Fruit fly (Drosophila melanogaster): ENCODE results near the gene CG1638.

The CG1638 gene

DNA sequence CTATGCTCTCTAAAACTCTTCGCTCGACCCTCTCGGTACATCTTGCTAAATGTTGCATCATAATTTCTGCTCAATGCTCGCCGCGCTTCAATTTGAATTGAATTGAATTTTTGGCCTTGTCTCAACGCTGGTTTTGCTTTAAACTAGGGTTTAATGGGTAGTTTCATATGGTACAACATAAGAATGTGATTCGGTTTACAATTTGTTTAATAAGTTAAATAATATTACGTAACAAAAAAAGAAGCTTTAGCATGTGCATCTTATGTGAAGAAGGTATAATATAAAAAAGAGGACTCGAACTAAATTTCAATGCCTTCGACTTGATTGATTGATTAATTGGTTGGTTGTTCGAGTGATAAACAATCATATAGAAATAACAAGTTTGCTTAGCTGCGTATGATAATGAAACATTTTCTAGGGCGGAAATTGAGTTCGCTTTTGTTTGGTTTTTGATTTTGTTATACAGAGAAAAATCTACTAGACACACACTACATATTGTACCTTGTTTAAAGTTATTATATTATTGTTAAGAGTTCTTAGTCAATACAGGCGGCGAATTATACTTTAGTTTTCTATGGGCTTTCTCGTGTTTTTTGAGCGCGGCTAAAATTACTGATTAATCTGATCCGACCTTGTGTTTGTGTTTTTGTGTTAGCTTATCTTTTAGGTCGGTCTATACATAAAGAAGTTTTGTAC, 7.5 kb downstream of the CG1638 start:
- TF ChIP-seq CG9948 (tag; optimal IDR thresholded peaks at IDR 0.05) (no peak), CG34367 (tag; optimal IDR thresholded peaks at IDR 0.05) (no peak), CG13204 (GFP tag; optimal IDR thresholded peaks at IDR 0.05) (no peak), CG14655 (GFP tag; optimal IDR thresholded peaks at IDR 0.05) (no peak), Pif1B (GFP tag; optimal IDR thresholded peaks at IDR 0.05) (no peak), rn (GFP tag; IDR thresholded peaks at IDR 0.05) (no peak), CG8159 (tag; optimal IDR thresholded peaks at IDR 0.05) (no peak), fd96Ca (GFP tag; IDR thresholded peaks at IDR 0.05) (no peak), CG15710 (tag; optimal IDR thresholded peaks at IDR 0.05) (no peak), EcR (GFP tag; optimal IDR thresholded peaks at IDR 0.05) (no peak), gl (tag; optimal IDR thresholded peaks at IDR 0.05) (no peak), Snoo (tag; optimal IDR thresholded peaks at IDR 0.05) (no peak), CG17806 (tag; optimal IDR thresholded peaks at IDR 0.05) (no peak), Pif1A (GFP tag; optimal IDR thresholded peaks at IDR 0.05) (no peak), CG12605 (GFP tag; IDR thresholded peaks at IDR 0.05) (no peak), CG10348 (GFP tag; IDR thresholded peaks at IDR 0.05) (no peak), D1 (tag; optimal IDR thresholded peaks at IDR 0.05) (no peak)

- TF ChIP-seq CG32121 (GFP tag; IDR thresholded peaks at IDR 0.05) (no peak), CG13204 (GFP tag; optimal IDR thresholded peaks at IDR 0.05) (no peak), CG4496 (GFP tag; IDR thresholded peaks at IDR 0.05) (0 out of 3 replicates have a peak, but pooled peaks have one; percentile 17), Pif1B (GFP tag; optimal IDR thresholded peaks at IDR 0.05) (no peak), CG14655 (GFP tag; optimal IDR thresholded peaks at IDR 0.05) (no peak), rn (GFP tag; IDR thresholded peaks at IDR 0.05) (no peak), CG12605 (GFP tag; IDR thresholded peaks at IDR 0.05) (no peak), CG34367 (tag; optimal IDR thresholded peaks at IDR 0.05) (no peak)
These were observed 9.3 kb downstream of the CG1638 start for dm6 chr3R:31599538-31600313.

DNA sequence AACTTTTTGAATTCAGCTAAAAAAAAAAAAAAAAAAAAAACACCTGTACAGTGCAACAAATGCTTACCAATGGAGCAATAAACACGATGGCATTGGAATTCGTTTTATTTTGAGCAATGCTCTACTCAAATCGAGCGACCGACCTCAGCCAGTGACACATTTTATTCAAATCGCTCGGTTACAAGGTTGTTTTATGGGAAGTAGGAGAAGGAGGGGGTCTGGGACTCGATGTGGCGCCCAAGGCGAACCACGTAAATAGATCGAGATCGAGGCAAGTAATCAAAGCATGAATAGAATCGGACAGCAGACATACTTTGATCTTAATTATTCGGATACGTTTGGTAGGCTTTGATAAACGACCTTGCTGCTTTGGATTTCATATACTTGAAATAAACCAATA, 12.9 kb downstream of the CG1638 start:
- TF ChIP-seq D1 (tag; optimal IDR thresholded peaks at IDR 0.05) (no peak), fd96Ca (GFP tag; IDR thresholded peaks at IDR 0.05) (0 out of 3 replicates have a peak, but pooled peaks have one; percentile 28)

dm6 chr3R:31603655-31604054, 13.3 kb downstream of the CG1638 start:
- TF ChIP-seq CG12605 (GFP tag; IDR thresholded peaks at IDR 0.05) (no peak), CG32121 (GFP tag; IDR thresholded peaks at IDR 0.05) (no peak), CG8159 (tag; optimal IDR thresholded peaks at IDR 0.05) (no peak), CG13204 (GFP tag; optimal IDR thresholded peaks at IDR 0.05) (no peak), fd96Ca (GFP tag; IDR thresholded peaks at IDR 0.05) (no peak), rn (GFP tag; IDR thresholded peaks at IDR 0.05) (no peak), CG8301 (tag; optimal IDR thresholded peaks at IDR 0.05) (no peak), gl (tag; optimal IDR thresholded peaks at IDR 0.05) (no peak), Snoo (tag; optimal IDR thresholded peaks at IDR 0.05) (no peak), CG14655 (GFP tag; optimal IDR thresholded peaks at IDR 0.05) (no peak)

- TF ChIP-seq CG8159 (tag; optimal IDR thresholded peaks at IDR 0.05) (no peak), D1 (tag; optimal IDR thresholded peaks at IDR 0.05) (no peak), CG13204 (GFP tag; optimal IDR thresholded peaks at IDR 0.05) (no peak), CG8301 (tag; optimal IDR thresholded peaks at IDR 0.05) (no peak), rn (GFP tag; IDR thresholded peaks at IDR 0.05) (no peak), CG10348 (GFP tag; IDR thresholded peaks at IDR 0.05) (no peak), CG34367 (tag; optimal IDR thresholded peaks at IDR 0.05) (no peak), gl (tag; optimal IDR thresholded peaks at IDR 0.05) (no peak), CG32121 (GFP tag; IDR thresholded peaks at IDR 0.05) (no peak), CG4496 (GFP tag; IDR thresholded peaks at IDR 0.05) (no peak)
These were observed 14.2 kb downstream of the CG1638 start for dm6 chr3R:31604409-31605116.

DNA sequence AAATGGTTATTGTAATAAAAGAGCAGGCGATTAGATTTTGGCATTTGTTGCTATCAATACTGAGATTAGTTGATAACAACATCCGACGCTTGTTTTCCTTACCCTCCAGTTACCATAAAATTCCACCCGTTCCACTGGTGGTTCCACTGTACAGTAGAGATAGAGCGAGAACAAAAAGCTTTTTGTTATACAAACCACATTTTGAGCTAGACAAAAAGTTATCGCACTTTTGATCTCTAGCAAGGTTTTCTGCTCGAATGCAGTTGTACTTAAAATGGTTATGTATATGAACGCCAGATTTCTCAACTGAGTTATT, 14.7 kb downstream of the CG1638 start:
- TF ChIP-seq Ets98B (GFP tag; IDR thresholded peaks at IDR 0.05) (no peak), CG34367 (tag; optimal IDR thresholded peaks at IDR 0.05) (no peak), Pif1B (GFP tag; optimal IDR thresholded peaks at IDR 0.05) (no peak), Pif1A (GFP tag; optimal IDR thresholded peaks at IDR 0.05) (no peak), fd96Ca (GFP tag; IDR thresholded peaks at IDR 0.05) (no peak), CG9948 (tag; optimal IDR thresholded peaks at IDR 0.05) (no peak), CG12605 (GFP tag; IDR thresholded peaks at IDR 0.05) (no peak), CG15710 (tag; optimal IDR thresholded peaks at IDR 0.05) (no peak), CG13204 (GFP tag; optimal IDR thresholded peaks at IDR 0.05) (no peak), rn (GFP tag; IDR thresholded peaks at IDR 0.05) (no peak), D1 (tag; optimal IDR thresholded peaks at IDR 0.05) (no peak), CG8159 (tag; optimal IDR thresholded peaks at IDR 0.05) (no peak), CG8301 (tag; optimal IDR thresholded peaks at IDR 0.05) (no peak), gl (tag; optimal IDR thresholded peaks at IDR 0.05) (no peak), CG14655 (GFP tag; optimal IDR thresholded peaks at IDR 0.05) (no peak), CG10348 (GFP tag; IDR thresholded peaks at IDR 0.05) (no peak), CG4496 (GFP tag; IDR thresholded peaks at IDR 0.05) (no peak)
